Fruit fly (Drosophila melanogaster) whole organism, embryonic: Measurements from ENCODE around the gene CG43448.
A peak's percentile ranks its signal among the peaks of the same experiment; 100 is the strongest.

Experiments
- Atf-2 ChIP-seq: fragments of 200-800 bp; sonication (Bioruptor generic); optimal IDR thresholded peaks from 2 replicates; lab custom pipeline; 2016; ENCODE audit warnings: missing biosample characterization, missing genetic modification characterization
- CG10366 ChIP-seq: fragments of 200-800 bp; sonication (Bioruptor generic); IDR thresholded peaks from 2 replicates; pipeline ENCODE4 v1.3.6; 2022; ENCODE audit warnings: missing biosample characterization, missing genetic modification characterization
- CG11504 ChIP-seq: fragments of 200-800 bp; sonication (Bioruptor generic); optimal IDR thresholded peaks from 3 replicates; lab custom pipeline; 2019; ENCODE audit warnings: missing biosample characterization, mild to moderate bottlenecking, missing genetic modification characterization, moderate library complexity
- CG11560 ChIP-seq: fragments of 200-800 bp; sonication (Bioruptor generic); IDR thresholded peaks from 3 replicates; pipeline ENCODE4 v1.3.6; 2022; ENCODE audit warnings: missing biosample characterization, missing genetic modification characterization
- CG12219 ChIP-seq: fragments of 200-800 bp; sonication (Bioruptor generic); optimal IDR thresholded peaks from 3 replicates; lab custom pipeline; 2018; ENCODE audit warnings: missing biosample characterization, mild to moderate bottlenecking, missing genetic modification characterization
- CG13775 ChIP-seq: fragments of 200-800 bp; sonication (Bioruptor generic); optimal IDR thresholded peaks from 3 replicates; lab custom pipeline; 2017; ENCODE audit warnings: missing biosample characterization, mild to moderate bottlenecking, missing genetic modification characterization
- CG15073 ChIP-seq: fragments of 200-800 bp; sonication (Bioruptor generic); optimal IDR thresholded peaks from 2 replicates; lab custom pipeline; 2016; ENCODE audit warnings: missing biosample characterization, missing genetic modification characterization
- CG1529 ChIP-seq: fragments of 200-800 bp; sonication (Bioruptor generic); optimal IDR thresholded peaks from 3 replicates; lab custom pipeline; 2018; ENCODE audit warnings: missing biosample characterization, missing genetic modification characterization
- CG17361 ChIP-seq: fragments of 200-800 bp; sonication (Bioruptor generic); IDR thresholded peaks from 3 replicates; pipeline ENCODE4 v1.3.6; 2022; ENCODE audit warnings: missing biosample characterization, missing genetic modification characterization
- CG2116 ChIP-seq: fragments of 200-800 bp; sonication (Bioruptor generic); optimal IDR thresholded peaks from 3 replicates; lab custom pipeline; 2018; ENCODE audit warnings: missing biosample characterization, mild to moderate bottlenecking, missing genetic modification characterization
- CG2199 ChIP-seq: fragments of 200-800 bp; sonication (Bioruptor generic); IDR thresholded peaks from 3 replicates; pipeline ENCODE4 v1.3.6; 2022; ENCODE audit warnings: missing biosample characterization, missing genetic modification characterization
- CG2889 ChIP-seq: fragments of 200-800 bp; sonication (Bioruptor generic); IDR thresholded peaks from 3 replicates; pipeline ENCODE4 v1.3.6; 2022; ENCODE audit warnings: missing biosample characterization, missing genetic modification characterization
- CG42726 ChIP-seq: fragments of 200-800 bp; sonication (Bioruptor generic); IDR thresholded peaks from 2 replicates; pipeline ENCODE4 v1.3.6; 2022; ENCODE audit warnings: missing biosample characterization, missing genetic modification characterization; ENCODE audit not compliant: partially characterized antibody
- CG4424 ChIP-seq: fragments of 200-800 bp; sonication (Bioruptor generic); optimal IDR thresholded peaks from 3 replicates; lab custom pipeline; 2016; ENCODE audit warnings: missing biosample characterization, missing genetic modification characterization
- CG6683 ChIP-seq: fragments of 200-800 bp; sonication (Bioruptor generic); optimal IDR thresholded peaks from 2 replicates; lab custom pipeline; 2017; ENCODE audit warnings: missing biosample characterization, mild to moderate bottlenecking, missing genetic modification characterization, missing genetic modification reagents
- CG7271 ChIP-seq: fragments of 200-800 bp; sonication (Bioruptor generic); optimal IDR thresholded peaks from 2 replicates; lab custom pipeline; 2018; ENCODE audit warnings: missing biosample characterization, mild to moderate bottlenecking, missing genetic modification characterization, moderate library complexity
- CG7745 ChIP-seq: fragments of 200-800 bp; sonication (Bioruptor generic); optimal IDR thresholded peaks from 2 replicates; lab custom pipeline; 2018; ENCODE audit warnings: missing biosample characterization, mild to moderate bottlenecking, missing genetic modification characterization, moderate library complexity
- CG8089 ChIP-seq: fragments of 200-800 bp; sonication (Bioruptor generic); optimal IDR thresholded peaks from 3 replicates; lab custom pipeline; 2016; ENCODE audit warnings: missing biosample characterization, missing genetic modification characterization
- CG8290 ChIP-seq, 3 experiments: fragments of 200-800 bp; sonication (Bioruptor generic); optimal IDR thresholded peaks; 2 replicates each; lab custom pipeline; 2016 to 2019; ENCODE audit warnings: missing biosample characterization in 3 of 3, missing genetic modification characterization in 3 of 3, mild to moderate bottlenecking in 2 of 3, moderate library complexity in 1 of 3
- D ChIP-seq, 2 experiments: fragments of 200-800 bp in 1 of 2; fragments of >200 bp in 1 of 2; sonication (Bioruptor generic) in 1 of 2; optimal IDR thresholded peaks; 2 replicates in 1 of 2; 3 replicates in 1 of 2; lab custom pipeline; 2017; ENCODE audit warnings: mild to moderate bottlenecking in 1 of 2, missing biosample characterization in 1 of 2, missing genetic modification characterization in 1 of 2, missing genetic modification reagents in 1 of 2
- Dip2 ChIP-seq: fragments of 200-800 bp; sonication (Bioruptor generic); IDR thresholded peaks from 2 replicates; pipeline ENCODE4 v1.3.6; 2022; ENCODE audit warnings: missing biosample characterization, missing genetic modification characterization
- Drgx ChIP-seq: fragments of 200-800 bp; sonication (Bioruptor generic); IDR thresholded peaks from 2 replicates; pipeline ENCODE4 v1.3.6; 2022; ENCODE audit warnings: missing biosample characterization, missing genetic modification characterization
- Elba2 ChIP-seq: fragments of 200-800 bp; sonication (Bioruptor generic); optimal IDR thresholded peaks from 3 replicates; lab custom pipeline; 2016; ENCODE audit warnings: missing biosample characterization, missing genetic modification characterization
- Lhr ChIP-seq: fragments of 200-800 bp; sonication (Bioruptor generic); optimal IDR thresholded peaks from 3 replicates; lab custom pipeline; 2017; ENCODE audit warnings: mild to moderate bottlenecking, missing biosample characterization, missing genetic modification reagents, missing genetic modification characterization
- NC2α ChIP-seq: fragments of 200-800 bp; sonication (Bioruptor generic); optimal IDR thresholded peaks from 2 replicates; lab custom pipeline; 2016; ENCODE audit warnings: missing biosample characterization, missing genetic modification characterization
- Poxn ChIP-seq: fragments of 200-800 bp; sonication (Bioruptor generic); IDR thresholded peaks from 2 replicates; pipeline ENCODE4 v1.3.6; 2022; ENCODE audit warnings: missing biosample characterization, missing genetic modification characterization
- Sox102F ChIP-seq: fragments of 200-800 bp; sonication (Bioruptor generic); optimal IDR thresholded peaks from 2 replicates; lab custom pipeline; 2018; ENCODE audit warnings: missing biosample characterization, mild to moderate bottlenecking, missing genetic modification characterization, moderate library complexity
- Stat92E ChIP-seq, 3 experiments: fragments of >200 bp in 2 of 3; fragments of 200-800 bp in 1 of 3; sonication (Bioruptor generic) in 1 of 3; optimal IDR thresholded peaks; 2 replicates each; lab custom pipeline; 2017 to 2019; ENCODE audit warnings: missing biosample characterization in 3 of 3, missing genetic modification characterization in 3 of 3, mild to moderate bottlenecking in 1 of 3, moderate library complexity in 1 of 3
- ap ChIP-seq: fragments of 200-800 bp; sonication (Bioruptor generic); IDR thresholded peaks from 2 replicates; pipeline ENCODE4 v1.3.6; 2022; ENCODE audit warnings: missing biosample characterization, missing genetic modification characterization
- bigmax ChIP-seq: fragments of 200-800 bp; sonication (Bioruptor generic); optimal IDR thresholded peaks from 2 replicates; lab custom pipeline; 2018; ENCODE audit warnings: missing biosample characterization, mild to moderate bottlenecking, missing genetic modification characterization
- corto ChIP-seq: fragments of 200-800 bp; sonication (Bioruptor generic); optimal IDR thresholded peaks from 2 replicates; lab custom pipeline; 2016; ENCODE audit warnings: missing biosample characterization, mild to moderate bottlenecking, missing genetic modification characterization, moderate library complexity
- dati ChIP-seq: fragments of 200-800 bp; sonication (Bioruptor generic); IDR thresholded peaks from 2 replicates; pipeline ENCODE4 v1.3.6; 2022; ENCODE audit warnings: missing biosample characterization, missing genetic modification characterization
- dmrt11E ChIP-seq: fragments of 200-800 bp; sonication (Bioruptor generic); optimal IDR thresholded peaks from 3 replicates; lab custom pipeline; 2018; ENCODE audit warnings: missing biosample characterization, mild to moderate bottlenecking, missing genetic modification characterization, moderate library complexity
- exex ChIP-seq: fragments of 200-800 bp; sonication (Bioruptor generic); optimal IDR thresholded peaks from 4 replicates; lab custom pipeline; 2018; ENCODE audit warnings: missing biosample characterization, mild to moderate bottlenecking, missing genetic modification characterization, moderate library complexity
- gcm ChIP-seq: fragments of 200-800 bp; sonication (Bioruptor generic); optimal IDR thresholded peaks from 2 replicates; lab custom pipeline; 2019; ENCODE audit warnings: missing biosample characterization, mild to moderate bottlenecking, missing genetic modification characterization, moderate library complexity
- gcm2 ChIP-seq: fragments of 200-800 bp; sonication (Bioruptor generic); optimal IDR thresholded peaks from 2 replicates; lab custom pipeline; 2016; ENCODE audit warnings: missing biosample characterization, missing genetic modification characterization
- gsb ChIP-seq: fragments of 200-800 bp; sonication (Bioruptor generic); IDR thresholded peaks from 2 replicates; pipeline ENCODE4 v1.3.6; 2022; ENCODE audit warnings: missing biosample characterization, missing genetic modification characterization
- lola ChIP-seq, 3 experiments: fragments of >200 bp in 2 of 3; fragments of 200-800 bp in 1 of 3; sonication (Bioruptor generic) in 1 of 3; optimal IDR thresholded peaks; 2 replicates each; lab custom pipeline; 2017 to 2019; ENCODE audit warnings: missing biosample characterization in 3 of 3, missing genetic modification characterization in 3 of 3, mild to moderate bottlenecking in 1 of 3, moderate library complexity in 1 of 3
- nau ChIP-seq: fragments of 200-800 bp; sonication (Bioruptor generic); optimal IDR thresholded peaks from 3 replicates; lab custom pipeline; 2017; ENCODE audit warnings: missing biosample characterization, mild to moderate bottlenecking, missing genetic modification characterization, missing genetic modification reagents
- pb ChIP-seq: fragments of 200-800 bp; sonication (Bioruptor generic); optimal IDR thresholded peaks from 3 replicates; lab custom pipeline; 2016; ENCODE audit warnings: missing biosample characterization, missing genetic modification characterization
- pum ChIP-seq: fragments of 200-800 bp; sonication (Bioruptor generic); optimal IDR thresholded peaks from 2 replicates; lab custom pipeline; 2016; ENCODE audit warnings: missing biosample characterization, missing genetic modification characterization
- ro ChIP-seq: fragments of 200-800 bp; sonication (Bioruptor generic); IDR thresholded peaks from 2 replicates; pipeline ENCODE4 v1.3.6; 2022; ENCODE audit warnings: missing biosample characterization, missing genetic modification characterization
- run ChIP-seq: fragments of 200-800 bp; sonication (Bioruptor generic); optimal IDR thresholded peaks from 3 replicates; lab custom pipeline; 2018; ENCODE audit warnings: missing biosample characterization, mild to moderate bottlenecking, missing genetic modification characterization
- schlank ChIP-seq: fragments of 200-800 bp; sonication (Bioruptor generic); optimal IDR thresholded peaks from 2 replicates; lab custom pipeline; 2018; ENCODE audit warnings: missing biosample characterization, mild to moderate bottlenecking, missing genetic modification characterization
- seq ChIP-seq: fragments of 200-800 bp; sonication (Bioruptor generic); IDR thresholded peaks from 2 replicates; pipeline ENCODE4 v1.3.6; 2022; ENCODE audit warnings: missing biosample characterization, missing genetic modification characterization
- sima ChIP-seq: fragments of 200-800 bp; sonication (Bioruptor generic); optimal IDR thresholded peaks from 2 replicates; lab custom pipeline; 2016; ENCODE audit warnings: missing biosample characterization, missing genetic modification characterization
- slou ChIP-seq: fragments of 200-800 bp; sonication (Bioruptor generic); optimal IDR thresholded peaks from 3 replicates; lab custom pipeline; 2016; ENCODE audit warnings: missing biosample characterization, missing genetic modification characterization
- sna ChIP-seq: fragments of 200-800 bp; sonication (Bioruptor generic); IDR thresholded peaks from 2 replicates; pipeline ENCODE4 v1.3.6; 2022; ENCODE audit warnings: missing biosample characterization, missing genetic modification characterization; ENCODE audit not compliant: partially characterized antibody
- tgo ChIP-seq: fragments of 200-800 bp; sonication (Bioruptor generic); IDR thresholded peaks from 3 replicates; pipeline ENCODE4 v1.3.6; 2022; ENCODE audit warnings: missing biosample characterization, missing genetic modification characterization
- vvl ChIP-seq: fragments of 200-800 bp; sonication (Bioruptor generic); IDR thresholded peaks from 2 replicates; pipeline ENCODE4 v1.3.6; 2022; ENCODE audit warnings: missing biosample characterization, missing genetic modification characterization
- yki ChIP-seq: fragments of >200 bp; optimal IDR thresholded peaks from 3 replicates; lab custom pipeline; 2018

CG43448 gene

DNA sequence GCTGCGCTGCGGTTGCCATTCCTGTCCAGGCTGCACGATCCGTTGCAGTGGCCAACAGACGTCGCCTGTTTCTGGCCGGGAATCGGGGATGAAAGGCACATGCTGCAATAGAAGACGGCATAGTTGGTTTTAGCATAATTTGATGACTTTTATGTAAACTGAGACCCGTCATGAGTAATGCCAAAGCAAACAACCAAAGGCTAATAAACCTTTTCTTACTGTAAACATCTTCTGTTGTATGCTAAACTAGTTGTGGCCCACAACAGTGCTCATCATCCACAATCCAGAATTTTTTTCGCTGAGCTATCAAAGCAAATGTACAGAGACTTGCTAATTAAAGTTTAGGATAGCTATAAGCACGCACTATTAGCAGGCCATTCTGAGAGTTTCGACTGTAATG is 38.7 kb downstream of the CG43448 start (continued):
- TF ChIP-seq ro (GFP tag; lab: Robert Waterston, UW) (no peak), Sox102F (GFP tag; lab: Kevin White, UChicago) (no peak), exex (tag; lab: Kevin White, UChicago) (no peak), slou (no peak), CG4424 (GFP tag; lab: Kevin White, UChicago) (no peak), Atf-2 (GFP tag; lab: Kevin White, UChicago) (no peak), sna (GFP tag; lab: Robert Waterston, UW) (no peak), Dip2 (GFP tag; lab: Robert Waterston, UW) (no peak), gcm2 (GFP tag; lab: Kevin White, UChicago) (no peak), Stat92E (GFP tag; optimal IDR thresholded peaks at IDR 0.05; lab: Kevin White, UChicago) (no peak), CG7745 (no peak), nau (GFP tag; lab: Kevin White, UChicago) (no peak), D (optimal IDR thresholded peaks at IDR 0.05; lab: Kevin White, UChicago) (no peak), D (GFP tag; optimal IDR thresholded peaks at IDR 0.05; lab: Kevin White, UChicago) (no peak), Drgx (GFP tag; lab: Robert Waterston, UW) (no peak), CG42726 (GFP tag; lab: Robert Waterston, UW) (no peak), sima (GFP tag; lab: Kevin White, UChicago) (no peak), gcm (no peak), pb (GFP tag; lab: Kevin White, UChicago) (no peak), Lhr (GFP tag; lab: Kevin White, UChicago) (no peak), ap (GFP tag; lab: Robert Waterston, UW) (no peak), gsb (no peak), bigmax (GFP tag; lab: Kevin White, UChicago) (no peak), lola (GFP tag; optimal IDR thresholded peaks at IDR 0.05; lab: Kevin White, UChicago) (no peak), CG17361 (GFP tag; lab: Robert Waterston, UW) (no peak), NC2α (GFP tag; lab: Kevin White, UChicago) (no peak), CG6683 (peak; percentile 15), CG11560 (tag; lab: Robert Waterston, UW) (no peak), CG15073 (no peak), Elba2 (GFP tag; lab: Kevin White, UChicago) (no peak), CG8290 (GFP tag; optimal IDR thresholded peaks at IDR 0.05; lab: Kevin White, UChicago) (no peak), CG8290 (tag; optimal IDR thresholded peaks at IDR 0.05; lab: Kevin White, UChicago) (peak in 1 of 2 experiments; percentile 65), CG7271 (tag; lab: Kevin White, UChicago) (no peak), CG8089 (no peak), vvl (GFP tag; lab: Robert Waterston, UW) (no peak), CG13775 (GFP tag; lab: Kevin White, UChicago) (no peak), dati (GFP tag; lab: Robert Waterston, UW) (no peak), seq (no peak), CG12219 (GFP tag; lab: Kevin White, UChicago) (no peak), schlank (tag; lab: Kevin White, UChicago) (peak; percentile 49), yki (lab: Kevin White, UChicago) (no peak), CG2199 (GFP tag; lab: Robert Waterston, UW) (no peak), CG2889 (no peak), CG10366 (0 out of 2 replicates have a peak, but pooled peaks have one; percentile 14), corto (GFP tag; lab: Kevin White, UChicago) (no peak), CG1529 (no peak), CG11504 (tag; lab: Kevin White, UChicago) (no peak), CG2116 (GFP tag; lab: Kevin White, UChicago) (no peak), pum (GFP tag; lab: Kevin White, UChicago) (no peak), dmrt11E (tag; lab: Kevin White, UChicago) (no peak), Poxn (no peak), run (tag; lab: Kevin White, UChicago) (no peak), tgo (no peak)
